Worm (Caenorhabditis elegans) whole organism, L2 larva: Measurements from ENCODE around the gene D1054.5.

Source experiments
- C34F6.9 ChIP-seq: fragments of 150-350 bp; optimal IDR thresholded peaks from 2 replicates; lab custom pipeline; 2014; ENCODE audit warnings: missing biosample characterization, missing genetic modification characterization
- F13H6.1 ChIP-seq: sonication (generic microtip); optimal IDR thresholded peaks from 2 replicates; lab custom pipeline; 2016; ENCODE audit warnings: missing genetic modification characterization, missing compliant biosample characterization
- R02D3.7 ChIP-seq: fragments of 150-350 bp; optimal IDR thresholded peaks from 2 replicates; lab custom pipeline; 2014; ENCODE audit warnings: missing biosample characterization, missing genetic modification characterization
- Y55F3AM.14 ChIP-seq: fragments of 200-800 bp; sonication (Bioruptor generic); optimal IDR thresholded peaks from 2 replicates; lab custom pipeline; 2018; ENCODE audit warnings: mild to moderate bottlenecking, missing genetic modification characterization, missing compliant biosample characterization
- ZK546.5 ChIP-seq: sonication (generic microtip); optimal IDR thresholded peaks from 2 replicates; lab custom pipeline; 2017; ENCODE audit warnings: missing biosample characterization, missing genetic modification characterization
- alr-1 ChIP-seq: fragments of 150-350 bp; optimal IDR thresholded peaks from 2 replicates; lab custom pipeline; 2014; ENCODE audit warnings: missing biosample characterization, missing genetic modification characterization
- aly-2 ChIP-seq: fragments of 150-350 bp; optimal IDR thresholded peaks from 2 replicates; lab custom pipeline; 2014; ENCODE audit warnings: missing biosample characterization, missing genetic modification characterization
- ama-1 ChIP-seq: fragments of 150-350 bp; optimal IDR thresholded peaks from 2 replicates; lab custom pipeline; 2018; ENCODE audit warnings: inconsistent platforms
- blmp-1 ChIP-seq: sonication (generic microtip); optimal IDR thresholded peaks from 2 replicates; lab custom pipeline; 2017; ENCODE audit warnings: missing genetic modification characterization, mild to moderate bottlenecking, missing compliant biosample characterization, antibody characterized with exemption, moderate library complexity; ENCODE audit not compliant: insufficient read depth
- ceh-16 ChIP-seq: fragments of 150-350 bp; optimal IDR thresholded peaks from 2 replicates; lab custom pipeline; 2014; ENCODE audit warnings: missing biosample characterization, missing genetic modification characterization
- ceh-82 ChIP-seq: fragments of 150-350 bp; optimal IDR thresholded peaks from 2 replicates; lab custom pipeline; 2014; ENCODE audit warnings: missing biosample characterization, missing genetic modification characterization
- crh-2 ChIP-seq: sonication (generic microtip); optimal IDR thresholded peaks from 2 replicates; lab custom pipeline; 2017; ENCODE audit warnings: missing biosample characterization, missing genetic modification characterization
- dmd-4 ChIP-seq: sonication (generic microtip); optimal IDR thresholded peaks from 2 replicates; lab custom pipeline; 2017; ENCODE audit warnings: missing biosample characterization, missing genetic modification characterization
- egl-27 ChIP-seq: sonication (generic microtip); optimal IDR thresholded peaks from 3 replicates; lab custom pipeline; 2017; ENCODE audit warnings: missing biosample characterization, missing genetic modification reagents, missing genetic modification characterization
- elt-1 ChIP-seq: fragments of 150-350 bp; optimal IDR thresholded peaks from 2 replicates; lab custom pipeline; 2014; ENCODE audit warnings: missing biosample characterization, missing genetic modification characterization
- elt-3 ChIP-seq: sonication (generic microtip); optimal IDR thresholded peaks from 2 replicates; lab custom pipeline; 2017; ENCODE audit warnings: missing biosample characterization, missing genetic modification characterization
- fos-1 ChIP-seq: fragments of 150-350 bp; optimal IDR thresholded peaks from 2 replicates; lab custom pipeline; 2014; ENCODE audit warnings: missing biosample characterization, missing genetic modification characterization
- gmeb-1 ChIP-seq: fragments of 150-350 bp; optimal IDR thresholded peaks from 2 replicates; lab custom pipeline; 2014; ENCODE audit warnings: missing biosample characterization, missing genetic modification characterization
- lin-11 ChIP-seq: fragments of 150-350 bp; sonication (generic microtip); optimal IDR thresholded peaks from 2 replicates; lab custom pipeline; 2014; ENCODE audit warnings: missing biosample characterization, missing genetic modification characterization, inconsistent platforms, mixed read lengths
- lin-13 ChIP-seq: fragments of 150-350 bp; optimal IDR thresholded peaks from 2 replicates; lab custom pipeline; 2014; ENCODE audit warnings: missing biosample characterization, missing genetic modification reagents, missing genetic modification characterization
- lin-39 ChIP-seq: fragments of 150-350 bp; optimal IDR thresholded peaks from 2 replicates; lab custom pipeline; 2014; ENCODE audit warnings: missing biosample characterization, missing genetic modification reagents, missing genetic modification characterization
- lsy-2 ChIP-seq, 2 experiments: fragments of 150-350 bp in 1 of 2; sonication (generic microtip) in 1 of 2; optimal IDR thresholded peaks; 2 replicates each; lab custom pipeline; 2014 to 2017; ENCODE audit warnings: missing biosample characterization in 2 of 2, missing genetic modification characterization in 2 of 2
- mab-5 ChIP-seq: fragments of 150-350 bp; optimal IDR thresholded peaks from 2 replicates; lab custom pipeline; 2014; ENCODE audit warnings: missing biosample characterization, missing genetic modification characterization
- mbf-1 ChIP-seq: sonication (generic microtip); optimal IDR thresholded peaks from 2 replicates; lab custom pipeline; 2017; ENCODE audit warnings: missing biosample characterization, missing genetic modification characterization
- mdl-1 ChIP-seq, 2 experiments: fragments of 150-350 bp in 1 of 2; sonication (generic microtip) in 1 of 2; optimal IDR thresholded peaks; 2 replicates each; lab custom pipeline; 2017; ENCODE audit warnings: missing biosample characterization in 2 of 2, missing genetic modification characterization in 2 of 2
- nhr-10 ChIP-seq: sonication (generic microtip); optimal IDR thresholded peaks from 2 replicates; lab custom pipeline; 2017; ENCODE audit warnings: missing biosample characterization, missing genetic modification characterization
- nhr-11 ChIP-seq: fragments of 150-350 bp; optimal IDR thresholded peaks from 2 replicates; lab custom pipeline; 2014; ENCODE audit warnings: missing biosample characterization, missing genetic modification characterization
- nhr-129 ChIP-seq: fragments of 150-350 bp; optimal IDR thresholded peaks from 2 replicates; lab custom pipeline; 2014; ENCODE audit warnings: missing biosample characterization, missing genetic modification characterization
- nhr-21 ChIP-seq: fragments of 150-350 bp; optimal IDR thresholded peaks from 2 replicates; lab custom pipeline; 2014; ENCODE audit warnings: missing biosample characterization, missing genetic modification characterization
- nhr-23 ChIP-seq: fragments of 150-350 bp; optimal IDR thresholded peaks from 2 replicates; lab custom pipeline; 2014; ENCODE audit warnings: missing biosample characterization, missing genetic modification reagents, missing genetic modification characterization
- nhr-237 ChIP-seq: fragments of 150-350 bp; optimal IDR thresholded peaks from 2 replicates; lab custom pipeline; 2014; ENCODE audit warnings: missing biosample characterization, missing genetic modification characterization
- nhr-25 ChIP-seq: fragments of 150-350 bp; sonication (generic microtip); optimal IDR thresholded peaks from 3 replicates; lab custom pipeline; 2014; ENCODE audit warnings: missing biosample characterization, missing genetic modification characterization
- nhr-6 ChIP-seq: fragments of 150-350 bp; optimal IDR thresholded peaks from 2 replicates; lab custom pipeline; 2014; ENCODE audit warnings: missing biosample characterization, missing genetic modification characterization
- nhr-77 ChIP-seq: fragments of 150-350 bp; optimal IDR thresholded peaks from 2 replicates; lab custom pipeline; 2014; ENCODE audit warnings: missing biosample characterization, missing genetic modification characterization
- peb-1 ChIP-seq: fragments of 150-350 bp; optimal IDR thresholded peaks from 2 replicates; lab custom pipeline; 2014; ENCODE audit warnings: missing biosample characterization, missing genetic modification characterization
- sem-4 ChIP-seq: fragments of 150-350 bp; optimal IDR thresholded peaks from 2 replicates; lab custom pipeline; 2014; ENCODE audit warnings: missing biosample characterization, missing genetic modification reagents, missing genetic modification characterization
- skn-1 ChIP-seq: sonication (generic microtip); optimal IDR thresholded peaks from 2 replicates; lab custom pipeline; 2017; ENCODE audit warnings: missing biosample characterization, missing genetic modification characterization
- sma-3 ChIP-seq: sonication (generic microtip); optimal IDR thresholded peaks from 2 replicates; lab custom pipeline; 2016; ENCODE audit warnings: missing genetic modification reagents, missing genetic modification characterization, missing compliant biosample characterization
- sma-9 ChIP-seq, 2 experiments: fragments of 150-350 bp in 1 of 2; sonication (generic microtip) in 1 of 2; optimal IDR thresholded peaks; 2 replicates each; lab custom pipeline; 2014 to 2016; ENCODE audit warnings: missing genetic modification characterization in 2 of 2, mild to moderate bottlenecking in 1 of 2, missing biosample characterization in 1 of 2, missing compliant biosample characterization in 1 of 2, missing genetic modification reagents in 1 of 2, moderate library complexity in 1 of 2
- snpc-4 ChIP-seq: fragments of 150-350 bp; optimal IDR thresholded peaks from 2 replicates; lab custom pipeline; 2014; ENCODE audit warnings: missing biosample characterization, missing genetic modification characterization
- unc-39 ChIP-seq: fragments of 150-350 bp; optimal IDR thresholded peaks from 2 replicates; lab custom pipeline; 2014; ENCODE audit warnings: missing biosample characterization, missing genetic modification characterization
- unc-55 ChIP-seq: fragments of 150-350 bp; sonication (generic microtip); optimal IDR thresholded peaks from 3 replicates; lab custom pipeline; 2014; ENCODE audit warnings: missing biosample characterization, missing genetic modification reagents, missing genetic modification characterization
- unc-62 ChIP-seq: fragments of 150-350 bp; optimal IDR thresholded peaks from 2 replicates; lab custom pipeline; 2014; ENCODE audit warnings: missing biosample characterization, missing genetic modification reagents, missing genetic modification characterization
- zag-1 ChIP-seq: fragments of 150-350 bp; optimal IDR thresholded peaks from 2 replicates; lab custom pipeline; 2014; ENCODE audit warnings: missing biosample characterization, missing genetic modification characterization
- ztf-1 ChIP-seq: fragments of 200-800 bp; sonication (Bioruptor generic); conservative IDR thresholded peaks from 2 replicates; pipeline ENCODE4 v1.3.6; 2022; ENCODE audit warnings: missing genetic modification characterization, missing compliant biosample characterization
- ztf-11 ChIP-seq: sonication (generic microtip); optimal IDR thresholded peaks from 2 replicates; lab custom pipeline; 2017; ENCODE audit warnings: missing biosample characterization, missing genetic modification characterization
- ztf-4 ChIP-seq: fragments of 150-350 bp; optimal IDR thresholded peaks from 2 replicates; lab custom pipeline; 2014; ENCODE audit warnings: missing biosample characterization, missing genetic modification characterization

The D1054.5 gene

ce11 chrV:10743649-10744048, 32.7 kb downstream of the D1054.5 start, which contains the start of gene srj-22:
Gene srj-22, minus strand, starts transcription at chrV:10743749.
- TF ChIP-seq ztf-11 (tag; lab: Kevin White, UChicago) (no peak), crh-2 (no peak), unc-39 (tag; lab: Kevin White, UChicago) (no peak), ztf-4 (tag; lab: Kevin White, UChicago) (no peak), nhr-21 (tag; lab: Kevin White, UChicago) (no peak), mdl-1 (tag; optimal IDR thresholded peaks at IDR 0.05; lab: Kevin White, UChicago) (no peak), nhr-129 (tag; lab: Kevin White, UChicago) (no peak), skn-1 (tag; lab: Kevin White, UChicago) (no peak), nhr-10 (tag; lab: Kevin White, UChicago) (no peak), lin-13 (no peak), mab-5 (no peak), egl-27 (tag; lab: Kevin White, UChicago) (no peak), ztf-1 (GFP tag; lab: Robert Waterston, UW) (no peak), F13H6.1 (tag; lab: Kevin White, UChicago) (no peak), mbf-1 (tag; lab: Kevin White, UChicago) (no peak), zag-1 (tag; lab: Kevin White, UChicago) (no peak), blmp-1 (tag; lab: Kevin White, UChicago) (no peak)

- TF ChIP-seq nhr-23 (tag; lab: Kevin White, UChicago): no peak
- no peak for TF ChIP-seq snpc-4 (tag; lab: Kevin White, UChicago)
Observed at ce11 chrV:10741357-10741756, 35.0 kb downstream of the D1054.5 start, which contains the start of gene ZC302.3. Gene ZC302.3, minus strand, starts transcription at chrV:10741457.

ce11 chrV:10736756-10737155, 39.6 kb downstream of the D1054.5 start, which contains the start of the genes mre-11 and wdr-5.3:
Gene mre-11, minus strand, starts transcription at chrV:10736868.
Gene wdr-5.3, plus strand, starts transcription at chrV:10737116.
- TF ChIP-seq ztf-11 (tag; lab: Kevin White, UChicago) (no peak), ama-1 (lab: Kevin White, UChicago) (no peak), nhr-23 (tag; lab: Kevin White, UChicago) (no peak), unc-62 (no peak), ZK546.5 (tag; lab: Kevin White, UChicago) (no peak), dmd-4 (no peak), nhr-237 (tag; lab: Kevin White, UChicago) (no peak), C34F6.9 (peak; percentile 69), elt-1 (tag; lab: Kevin White, UChicago) (no peak), nhr-77 (tag; lab: Kevin White, UChicago) (no peak), mdl-1 (tag; optimal IDR thresholded peaks at IDR 0.05; lab: Kevin White, UChicago) (peak in 1 of 2 experiments; percentile 16), sma-9 (GFP tag; optimal IDR thresholded peaks at IDR 0.05; lab: Kevin White, UChicago) (peak; percentile 89), sma-9 (tag; optimal IDR thresholded peaks at IDR 0.05; lab: Kevin White, UChicago) (no peak), ztf-4 (tag; lab: Kevin White, UChicago) (no peak), R02D3.7 (no peak), ceh-82 (tag; lab: Kevin White, UChicago) (no peak), lin-39 (no peak), nhr-11 (tag; lab: Kevin White, UChicago) (no peak), Y55F3AM.14 (GFP tag; lab: Kevin White, UChicago) (no peak), lin-13 (no peak), zag-1 (tag; lab: Kevin White, UChicago) (no peak), F13H6.1 (tag; lab: Kevin White, UChicago) (peak; percentile 67), mbf-1 (tag; lab: Kevin White, UChicago) (no peak), sem-4 (no peak), snpc-4 (tag; lab: Kevin White, UChicago) (peak; percentile 27), nhr-129 (tag; lab: Kevin White, UChicago) (peak; percentile 18), nhr-25 (tag; lab: Kevin White, UChicago) (no peak), elt-3 (tag; lab: Kevin White, UChicago) (no peak), ztf-1 (GFP tag; lab: Robert Waterston, UW) (no peak), mab-5 (no peak), lsy-2 (tag; optimal IDR thresholded peaks at IDR 0.05; lab: Kevin White, UChicago) (peak in 1 of 2 experiments; percentile 8), peb-1 (tag; lab: Kevin White, UChicago) (no peak), ceh-16 (tag; lab: Kevin White, UChicago) (no peak), unc-39 (tag; lab: Kevin White, UChicago) (no peak), skn-1 (tag; lab: Kevin White, UChicago) (no peak), nhr-6 (peak; percentile 40), unc-55 (GFP tag; lab: Kevin White, UChicago) (no peak), gmeb-1 (peak; percentile 80), egl-27 (tag; lab: Kevin White, UChicago) (no peak), lin-11 (peak; percentile 32), alr-1 (tag; lab: Kevin White, UChicago) (no peak), nhr-21 (tag; lab: Kevin White, UChicago) (no peak), fos-1 (tag; lab: Kevin White, UChicago) (no peak), sma-3 (GFP tag; lab: Kevin White, UChicago) (peak; percentile 64), nhr-10 (tag; lab: Kevin White, UChicago) (no peak), aly-2 (no peak), crh-2 (peak; percentile 78), blmp-1 (tag; lab: Kevin White, UChicago) (no peak)
